Fruit fly (Drosophila melanogaster) whole organism, adult: Measurements from ENCODE around the gene CG7246.
A peak's percentile ranks its signal among the peaks of the same experiment; 100 is the strongest.

Source experiments
- CG11617 ChIP-seq: fragments of 200-800 bp; sonication (Bioruptor generic); optimal IDR thresholded peaks from 2 replicates; lab custom pipeline; 2017; ENCODE audit warnings: mild to moderate bottlenecking, missing biosample characterization, missing genetic modification reagents, missing genetic modification characterization
- CG12768 ChIP-seq: fragments of 200-800 bp; sonication (Bioruptor generic); optimal IDR thresholded peaks from 2 replicates; lab custom pipeline; 2017; ENCODE audit warnings: missing biosample characterization, missing genetic modification characterization, mild to moderate bottlenecking, moderate library complexity, missing genetic modification reagents
- CG14711 ChIP-seq: fragments of 200-800 bp; sonication (Bioruptor generic); optimal IDR thresholded peaks from 2 replicates; lab custom pipeline; 2018; ENCODE audit warnings: missing biosample characterization, mild to moderate bottlenecking, missing genetic modification characterization, moderate library complexity
- CG1620 ChIP-seq: fragments of 200-800 bp; sonication (Bioruptor generic); optimal IDR thresholded peaks from 2 replicates; lab custom pipeline; 2016; ENCODE audit warnings: missing biosample characterization, missing genetic modification characterization
- CG33017 ChIP-seq: fragments of 200-800 bp; sonication (Bioruptor generic); optimal IDR thresholded peaks from 2 replicates; lab custom pipeline; 2018; ENCODE audit warnings: missing biosample characterization, mild to moderate bottlenecking, missing genetic modification characterization, moderate library complexity
- CG5204 ChIP-seq: fragments of 200-800 bp; sonication (Bioruptor generic); optimal IDR thresholded peaks from 2 replicates; lab custom pipeline; 2016; ENCODE audit warnings: missing biosample characterization, missing genetic modification characterization
- CG7045 ChIP-seq: fragments of 200-800 bp; sonication (Bioruptor generic); optimal IDR thresholded peaks from 2 replicates; lab custom pipeline; 2017; ENCODE audit warnings: missing biosample characterization, mild to moderate bottlenecking, missing genetic modification characterization
- CG7101 ChIP-seq: fragments of 200-800 bp; sonication (Bioruptor generic); optimal IDR thresholded peaks from 2 replicates; lab custom pipeline; 2018; ENCODE audit warnings: missing biosample characterization, mild to moderate bottlenecking, missing genetic modification characterization, moderate library complexity
- Clk ChIP-seq: fragments of 200-800 bp; sonication (Bioruptor generic); optimal IDR thresholded peaks from 2 replicates; lab custom pipeline; 2017; ENCODE audit warnings: missing biosample characterization, missing genetic modification characterization
- Crg-1 ChIP-seq: fragments of 200-800 bp; sonication (Bioruptor generic); optimal IDR thresholded peaks from 2 replicates; lab custom pipeline; 2016; ENCODE audit warnings: missing biosample characterization, missing genetic modification characterization
- Hr96 ChIP-seq: fragments of 200-800 bp; sonication (Bioruptor generic); optimal IDR thresholded peaks from 2 replicates; lab custom pipeline; 2016; ENCODE audit warnings: missing biosample characterization, missing genetic modification characterization
- Mnt ChIP-seq: fragments of 200-800 bp; sonication (Bioruptor generic); optimal IDR thresholded peaks from 2 replicates; lab custom pipeline; 2016; ENCODE audit warnings: missing biosample characterization, mild to moderate bottlenecking, missing genetic modification characterization
- bab1 ChIP-seq: fragments of 200-800 bp; sonication (Bioruptor generic); optimal IDR thresholded peaks from 3 replicates; lab custom pipeline; 2019; ENCODE audit warnings: missing biosample characterization, mild to moderate bottlenecking, missing genetic modification characterization, moderate library complexity
- cic ChIP-seq: fragments of 200-800 bp; sonication (Bioruptor generic); optimal IDR thresholded peaks from 2 replicates; lab custom pipeline; 2017; ENCODE audit warnings: missing biosample characterization, mild to moderate bottlenecking, missing genetic modification characterization, moderate library complexity
- cnc ChIP-seq, 2 experiments: fragments of >200 bp; optimal IDR thresholded peaks; 2 replicates each; lab custom pipeline; 2017
- kay ChIP-seq: fragments of 200-800 bp; sonication (Bioruptor generic); peaks from one replicate; lab custom pipeline; 2016; ENCODE audit warnings: missing biosample characterization, missing genetic modification characterization, borderline replicate concordance
- ovo ChIP-seq: fragments of 200-800 bp; sonication (Bioruptor generic); optimal IDR thresholded peaks from 2 replicates; lab custom pipeline; 2016; ENCODE audit warnings: missing biosample characterization, missing genetic modification characterization
- pad ChIP-seq: fragments of 200-800 bp; sonication (Bioruptor generic); optimal IDR thresholded peaks from 3 replicates; lab custom pipeline; 2017; ENCODE audit warnings: missing biosample characterization, missing genetic modification characterization, mild to moderate bottlenecking, moderate library complexity, missing genetic modification reagents
- tj ChIP-seq: fragments of 200-800 bp; sonication (Bioruptor generic); optimal IDR thresholded peaks from 3 replicates; lab custom pipeline; 2017; ENCODE audit warnings: missing biosample characterization, mild to moderate bottlenecking, missing genetic modification characterization, moderate library complexity
- toe ChIP-seq: fragments of 200-800 bp; sonication (Bioruptor generic); optimal IDR thresholded peaks from 2 replicates; lab custom pipeline; 2016; ENCODE audit warnings: missing biosample characterization, missing genetic modification characterization

CG7246 gene

DNA sequence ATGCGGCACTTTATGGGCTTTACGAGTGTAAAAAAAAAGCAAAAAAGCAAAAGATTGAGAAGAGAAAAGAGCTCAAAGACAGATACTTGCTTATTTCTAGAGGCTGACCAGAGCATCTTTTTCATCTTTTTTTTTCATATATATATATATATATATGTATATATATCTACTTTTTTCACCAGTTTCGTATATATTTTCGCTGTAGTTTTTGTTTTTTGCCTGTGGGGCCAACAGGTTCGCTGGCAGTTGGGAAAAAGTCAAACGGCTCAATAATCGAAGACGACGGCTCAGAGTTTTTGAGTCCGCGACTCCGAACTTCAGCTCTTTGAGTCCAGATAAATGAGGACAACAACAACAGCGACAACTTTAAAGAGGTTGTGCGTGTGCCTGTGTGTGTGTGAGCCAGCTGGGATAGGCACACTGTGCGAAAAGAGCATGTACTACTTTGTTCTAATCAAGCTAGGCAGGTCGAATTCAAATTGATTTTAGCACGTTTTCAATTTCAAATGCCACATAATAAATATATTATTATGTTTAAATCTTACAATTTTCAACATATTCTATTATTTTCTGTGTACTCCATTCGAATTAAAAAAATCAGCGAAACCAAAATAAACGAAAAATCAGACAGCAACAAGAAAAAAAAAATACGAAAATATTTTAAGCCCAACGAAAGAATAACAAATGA lies 13.9 kb downstream of the CG7246 start:
- TF ChIP-seq CG33017 (no peak), Hr96 (no peak), CG11617 (GFP tag; lab: Kevin White, UChicago) (no peak), kay (GFP tag; lab: Kevin White, UChicago) (no peak), CG12768 (GFP tag; lab: Kevin White, UChicago) (no peak), Clk (GFP tag; lab: Kevin White, UChicago) (no peak), tj (GFP tag; lab: Kevin White, UChicago) (no peak), cnc (optimal IDR thresholded peaks at IDR 0.05; lab: Kevin White, UChicago) (no peak), toe (GFP tag; lab: Kevin White, UChicago) (no peak), CG7101 (tag; lab: Kevin White, UChicago) (no peak), CG5204 (GFP tag; lab: Kevin White, UChicago) (no peak), CG1620 (no peak), CG14711 (tag; lab: Kevin White, UChicago) (no peak), Mnt (GFP tag; lab: Kevin White, UChicago) (no peak), ovo (GFP tag; lab: Kevin White, UChicago) (no peak), bab1 (GFP tag; lab: Kevin White, UChicago) (no peak), pad (GFP tag; lab: Kevin White, UChicago) (no peak), CG7045 (GFP tag; lab: Kevin White, UChicago) (no peak), cic (GFP tag; lab: Kevin White, UChicago) (no peak)

DNA sequence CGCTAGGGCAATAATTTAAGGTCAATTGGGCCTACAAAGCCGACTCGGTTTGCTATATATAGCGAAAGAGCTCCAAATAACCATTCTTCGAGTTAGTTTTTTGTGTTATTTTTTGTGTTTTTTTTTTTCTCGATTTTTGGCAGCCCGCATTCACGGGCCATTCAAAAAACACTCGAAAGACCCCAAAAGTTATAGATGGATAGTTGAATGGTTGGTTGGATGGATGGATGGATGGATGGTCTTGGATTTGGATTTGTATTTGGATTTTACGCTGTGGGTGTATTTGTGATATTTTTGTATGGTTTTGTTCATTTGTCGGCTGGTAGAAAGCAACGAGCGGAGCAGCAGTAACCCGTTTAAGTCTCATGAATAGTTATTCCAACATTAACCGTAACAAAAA lies 16.8 kb downstream of the CG7246 start:
- TF ChIP-seq Hr96 (no peak), Clk (GFP tag; lab: Kevin White, UChicago) (no peak), Crg-1 (GFP tag; lab: Kevin White, UChicago) (no peak), cnc (optimal IDR thresholded peaks at IDR 0.05; lab: Kevin White, UChicago) (no peak), bab1 (GFP tag; lab: Kevin White, UChicago) (no peak), ovo (GFP tag; lab: Kevin White, UChicago) (no peak), CG12768 (GFP tag; lab: Kevin White, UChicago) (no peak), Mnt (GFP tag; lab: Kevin White, UChicago) (no peak), CG7045 (GFP tag; lab: Kevin White, UChicago) (no peak), tj (GFP tag; lab: Kevin White, UChicago) (no peak), CG14711 (tag; lab: Kevin White, UChicago) (no peak), CG33017 (no peak), CG11617 (GFP tag; lab: Kevin White, UChicago) (no peak), kay (GFP tag; lab: Kevin White, UChicago) (no peak), CG5204 (GFP tag; lab: Kevin White, UChicago) (no peak), CG7101 (tag; lab: Kevin White, UChicago) (no peak), cic (GFP tag; lab: Kevin White, UChicago) (no peak), CG1620 (no peak), pad (GFP tag; lab: Kevin White, UChicago) (no peak)

DNA sequence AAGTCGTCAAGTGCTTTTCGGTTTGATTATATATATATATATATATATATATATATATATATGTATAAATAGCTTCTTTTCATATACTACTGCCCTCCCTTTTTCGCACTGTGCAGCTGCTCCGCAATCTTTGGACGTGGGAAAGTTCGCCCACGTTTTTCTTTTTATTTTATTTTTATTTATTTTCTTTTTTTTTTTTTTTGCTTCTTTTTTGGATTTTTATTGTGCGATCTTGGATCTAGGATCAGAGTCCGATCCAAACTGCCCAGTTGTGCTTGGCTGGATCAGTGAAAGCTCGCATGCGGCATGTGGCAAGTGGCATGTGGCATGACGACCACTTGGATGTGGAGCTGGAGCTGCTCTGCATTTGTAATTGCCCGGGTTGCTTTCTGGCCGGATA lies 17.4 kb downstream of the CG7246 start:
- TF ChIP-seq kay (GFP tag; lab: Kevin White, UChicago) = no peak
- no peak for TF ChIP-seq ovo (GFP tag; lab: Kevin White, UChicago)
- no peak for TF ChIP-seq tj (GFP tag; lab: Kevin White, UChicago)
- TF ChIP-seq cic (GFP tag; lab: Kevin White, UChicago) = no peak
- no peak for TF ChIP-seq cnc (optimal IDR thresholded peaks at IDR 0.05; lab: Kevin White, UChicago)
- no peak for TF ChIP-seq Mnt (GFP tag; lab: Kevin White, UChicago)

DNA sequence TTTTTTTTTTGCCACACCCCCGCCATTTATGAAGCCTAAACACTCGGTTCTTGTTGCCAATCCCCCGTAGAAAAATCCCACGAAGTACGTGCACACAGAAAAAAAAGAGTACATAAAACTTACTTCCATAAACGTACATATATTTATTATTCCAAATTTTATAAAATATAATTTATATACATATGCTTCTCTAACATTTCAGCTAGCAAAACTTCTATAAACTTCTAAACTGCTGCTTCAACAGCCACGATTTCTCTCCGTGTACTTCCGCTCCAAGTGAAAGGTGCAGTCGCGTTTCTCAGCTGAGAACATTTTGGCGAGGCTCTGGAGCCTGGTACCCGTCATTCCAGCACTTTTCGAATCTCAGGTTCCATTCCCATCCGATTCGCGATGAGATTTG lies 18.2 kb downstream of the CG7246 start:
- peak; percentile 2 for TF ChIP-seq bab1 (GFP tag; lab: Kevin White, UChicago)
- no peak for TF ChIP-seq cic (GFP tag; lab: Kevin White, UChicago)
- peak; percentile 14 for TF ChIP-seq CG7101 (tag; lab: Kevin White, UChicago)

DNA sequence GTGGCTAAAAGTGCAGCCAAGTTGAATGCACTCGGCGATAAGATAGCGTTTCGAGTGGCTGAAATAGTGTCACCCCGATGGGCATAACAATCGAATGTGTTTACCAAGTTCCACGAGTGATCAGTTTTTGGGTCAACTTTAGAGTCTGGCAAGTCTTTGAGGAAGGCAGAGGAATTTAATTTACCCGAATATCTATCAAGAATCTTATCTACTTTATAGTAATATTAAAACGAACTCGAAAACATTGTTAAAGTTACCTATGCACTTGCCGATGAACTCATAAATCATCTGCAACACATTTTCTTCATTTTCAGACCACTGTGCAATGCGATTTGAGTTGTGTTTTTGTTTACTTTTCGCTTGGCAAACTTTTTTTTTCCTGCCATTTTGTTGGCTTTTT lies 19.6 kb downstream of the CG7246 start:
- TF ChIP-seq CG7101 (tag; lab: Kevin White, UChicago) (peak; percentile 53), toe (GFP tag; lab: Kevin White, UChicago) (no peak), cic (GFP tag; lab: Kevin White, UChicago) (peak; percentile 49), CG5204 (GFP tag; lab: Kevin White, UChicago) (peak; percentile 47), CG33017 (peak; percentile 40), cnc (optimal IDR thresholded peaks at IDR 0.05; lab: Kevin White, UChicago) (no peak), tj (GFP tag; lab: Kevin White, UChicago) (peak; percentile 45), ovo (GFP tag; lab: Kevin White, UChicago) (peak; percentile 4), CG14711 (tag; lab: Kevin White, UChicago) (no peak), Hr96 (peak; percentile 44), CG11617 (GFP tag; lab: Kevin White, UChicago) (peak; percentile 56), pad (GFP tag; lab: Kevin White, UChicago) (peak; percentile 39), CG12768 (GFP tag; lab: Kevin White, UChicago) (peak; percentile 9), kay (GFP tag; lab: Kevin White, UChicago) (peak; percentile 82), CG1620 (peak; percentile 7), bab1 (GFP tag; lab: Kevin White, UChicago) (peak; percentile 6), CG7045 (GFP tag; lab: Kevin White, UChicago) (no peak), Mnt (GFP tag; lab: Kevin White, UChicago) (peak; percentile 35)

DNA sequence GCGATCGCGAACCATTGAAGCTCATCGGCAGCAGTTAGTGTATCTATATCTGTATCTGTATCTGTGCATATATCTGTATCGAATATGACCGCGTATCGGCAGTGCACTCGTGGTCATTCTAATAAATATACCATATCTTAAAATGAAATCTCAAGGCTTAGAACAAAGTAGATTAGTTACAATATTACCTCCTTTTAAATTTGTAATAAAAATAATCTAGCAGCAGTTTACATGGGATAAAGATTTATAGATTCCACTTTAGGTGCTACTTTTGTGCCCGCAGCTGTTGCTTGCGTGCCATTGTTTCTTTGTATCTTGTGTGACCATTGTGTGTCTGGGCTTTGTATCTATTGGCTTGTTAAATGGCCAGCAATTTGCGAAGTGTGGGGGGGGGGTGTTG lies 20.8 kb downstream of the CG7246 start:
- no peak for TF ChIP-seq Crg-1 (GFP tag; lab: Kevin White, UChicago)
- no peak for TF ChIP-seq CG1620
- TF ChIP-seq kay (GFP tag; lab: Kevin White, UChicago) = no peak
- TF ChIP-seq CG7045 (GFP tag; lab: Kevin White, UChicago) = peak; percentile 39
- TF ChIP-seq Mnt (GFP tag; lab: Kevin White, UChicago) = no peak
- peak; percentile 26 for TF ChIP-seq pad (GFP tag; lab: Kevin White, UChicago)
- TF ChIP-seq CG7101 (tag; lab: Kevin White, UChicago) = peak; percentile 73
- TF ChIP-seq Clk (GFP tag; lab: Kevin White, UChicago) = no peak
- TF ChIP-seq CG5204 (GFP tag; lab: Kevin White, UChicago) = peak; percentile 46
- peak; percentile 14 for TF ChIP-seq tj (GFP tag; lab: Kevin White, UChicago)
- no peak for TF ChIP-seq ovo (GFP tag; lab: Kevin White, UChicago)
- no peak for TF ChIP-seq cnc (optimal IDR thresholded peaks at IDR 0.05; lab: Kevin White, UChicago)
- no peak for TF ChIP-seq CG12768 (GFP tag; lab: Kevin White, UChicago)
- peak; percentile 44 for TF ChIP-seq CG33017
- no peak for TF ChIP-seq bab1 (GFP tag; lab: Kevin White, UChicago)
- no peak for TF ChIP-seq cic (GFP tag; lab: Kevin White, UChicago)
- no peak for TF ChIP-seq toe (GFP tag; lab: Kevin White, UChicago)
- no peak for TF ChIP-seq Hr96
- peak; percentile 7 for TF ChIP-seq CG11617 (GFP tag; lab: Kevin White, UChicago)
- TF ChIP-seq CG14711 (tag; lab: Kevin White, UChicago) = peak; percentile 63
